Fruit fly (Drosophila melanogaster) whole organism, embryonic: Measurements from ENCODE around the gene CG17108.
A peak's percentile ranks its signal among the peaks of the same experiment; 100 is the strongest.

Experiments used
- CG8944 ChIP-seq: fragments of 200-800 bp; sonication (Bioruptor generic); optimal IDR thresholded peaks from 3 replicates; lab custom pipeline; 2016; ENCODE audit warnings: missing biosample characterization, missing genetic modification characterization
- Dbx ChIP-seq: fragments of 200-800 bp; sonication (Bioruptor generic); IDR thresholded peaks from 3 replicates; pipeline ENCODE4 v1.3.6; 2022; ENCODE audit warnings: missing biosample characterization, missing genetic modification characterization
- HmgZ ChIP-seq: fragments of 200-800 bp; sonication (Bioruptor generic); optimal IDR thresholded peaks from 2 replicates; lab custom pipeline; 2018; ENCODE audit warnings: missing biosample characterization, mild to moderate bottlenecking, missing genetic modification characterization
- MTF-1 ChIP-seq: fragments of 200-800 bp; sonication (Bioruptor generic); optimal IDR thresholded peaks from 2 replicates; lab custom pipeline; 2018; ENCODE audit warnings: missing biosample characterization, mild to moderate bottlenecking, missing genetic modification characterization, borderline replicate concordance
- PHDP ChIP-seq: fragments of 200-800 bp; sonication (Bioruptor generic); optimal IDR thresholded peaks from 3 replicates; lab custom pipeline; 2018; ENCODE audit warnings: missing biosample characterization, mild to moderate bottlenecking, missing genetic modification characterization, moderate library complexity
- gsb ChIP-seq: fragments of 200-800 bp; sonication (Bioruptor generic); IDR thresholded peaks from 2 replicates; pipeline ENCODE4 v1.3.6; 2022; ENCODE audit warnings: missing biosample characterization, missing genetic modification characterization
- ken ChIP-seq: fragments of 200-800 bp; sonication (Bioruptor generic); IDR thresholded peaks from 3 replicates; pipeline ENCODE4 v1.3.6; 2022; ENCODE audit warnings: missing biosample characterization, missing genetic modification characterization

- TF ChIP-seq CG8944 (GFP tag; lab: Kevin White, UChicago) (peak; percentile 80), ken (GFP tag; lab: Robert Waterston, UW) (peak; percentile 77; the same call in 2 of the 3 replicates), HmgZ (tag; lab: Kevin White, UChicago) (peak; percentile 60), Dbx (GFP tag; lab: Robert Waterston, UW) (peak; percentile 64; the same call in 1 of the 3 replicates), gsb (GFP tag; lab: Robert Waterston, UW) (peak; percentile 79), PHDP (peak; percentile 79), MTF-1 (peak; percentile 7)
Measured at dm6 chr2L:10665603-10666002, 28.3 kb downstream of the CG17108 start.
